Fruit fly (Drosophila melanogaster): Measurements from ENCODE around the gene CG14397.

CG14397 gene

dm6 chr2L:21141714-21142500 is 50.9 kb downstream of the CG14397 start, which contains the start of gene Dap160 (continued):
- peak; percentile 80 for TF ChIP-seq CG4617 (GFP tag; optimal IDR thresholded peaks at IDR 0.05; ENCODE audit: borderline replicate concordance)
- TF ChIP-seq CG34376 (GFP tag; optimal IDR thresholded peaks at IDR 0.05) = peak; percentile 51
- TF ChIP-seq Optix (GFP tag; IDR thresholded peaks at IDR 0.05) = no peak
- peak; percentile 86 for TF ChIP-seq CG6791 (GFP tag; IDR thresholded peaks at IDR 0.05; ENCODE audit: partially characterized antibody)
- no peak for TF ChIP-seq kni (GFP tag; optimal IDR thresholded peaks at IDR 0.05)
- peak; percentile 8 for TF ChIP-seq B-H2 (GFP tag; optimal IDR thresholded peaks at IDR 0.05)
- TF ChIP-seq seq (GFP tag; IDR thresholded peaks at IDR 0.05) = peak; percentile 29; the same call in 1 of the 2 replicates
- TF ChIP-seq CG2889 (GFP tag; IDR thresholded peaks at IDR 0.05) = no peak
- peak; percentile 67 for TF ChIP-seq nerfin-2 (GFP tag; IDR thresholded peaks at IDR 0.05; ENCODE audit: partially characterized antibody)
- peak; percentile 85 for TF ChIP-seq amos (GFP tag; IDR thresholded peaks at IDR 0.05; ENCODE audit: partially characterized antibody)
- peak; percentile 96 for TF ChIP-seq CG3163 (GFP tag; optimal IDR thresholded peaks at IDR 0.05)
- TF ChIP-seq CG10267 (tag; optimal IDR thresholded peaks at IDR 0.05) = peak; percentile 89
- peak; percentile 28; the same call in 1 of the 2 replicates for TF ChIP-seq CG2129 (GFP tag; IDR thresholded peaks at IDR 0.05; ENCODE audit: partially characterized antibody)
- TF ChIP-seq HHEX (GFP tag; optimal IDR thresholded peaks at IDR 0.05) = no peak
- peak; percentile 3 for TF ChIP-seq lbe (GFP tag; optimal IDR thresholded peaks at IDR 0.05)
- TF ChIP-seq sna (GFP tag; IDR thresholded peaks at IDR 0.05; ENCODE audit: partially characterized antibody) = peak; percentile 33; the same call in 1 of the 2 replicates
- peak; percentile 48; the same call in 1 of the 3 replicates for TF ChIP-seq CG14860 (GFP tag; IDR thresholded peaks at IDR 0.05; ENCODE audit: partially characterized antibody)
- no peak for TF ChIP-seq Atf-2 (GFP tag; optimal IDR thresholded peaks at IDR 0.05)
- no peak for TF ChIP-seq CG1233 (GFP tag; optimal IDR thresholded peaks at IDR 0.05)
- TF ChIP-seq CG4282 (GFP tag; optimal IDR thresholded peaks at IDR 0.05) = no peak
- no peak for TF ChIP-seq tio (GFP tag; optimal IDR thresholded peaks at IDR 0.05)
- peak; percentile 92 for TF ChIP-seq Myb (GFP tag; optimal IDR thresholded peaks at IDR 0.05)
- no peak for TF ChIP-seq zf30C (GFP tag; optimal IDR thresholded peaks at IDR 0.05)
- peak; percentile 26 for TF ChIP-seq CG8290 (GFP tag; optimal IDR thresholded peaks at IDR 0.05)
- TF ChIP-seq CG8290 (tag; optimal IDR thresholded peaks at IDR 0.05) = no peak
- peak; percentile 59; the same call in 1 of the 2 replicates for TF ChIP-seq sob (GFP tag; IDR thresholded peaks at IDR 0.05)
- TF ChIP-seq CG11398 (GFP tag; optimal IDR thresholded peaks at IDR 0.05) = no peak
- no peak for TF ChIP-seq ewg (GFP tag; optimal IDR thresholded peaks at IDR 0.05)
- TF ChIP-seq CG15514 (GFP tag; optimal IDR thresholded peaks at IDR 0.05) = peak; percentile 82
- TF ChIP-seq CG17829 (tag; optimal IDR thresholded peaks at IDR 0.05) = no peak
- TF ChIP-seq gsb (GFP tag; IDR thresholded peaks at IDR 0.05) = no peak
- TF ChIP-seq Bgb (GFP tag; IDR thresholded peaks at IDR 0.05; ENCODE audit: partially characterized antibody) = peak; percentile 78
- TF ChIP-seq CG2120 (GFP tag; optimal IDR thresholded peaks at IDR 0.05) = peak; percentile 51
- TF ChIP-seq CG10654 (GFP tag; optimal IDR thresholded peaks at IDR 0.05) = no peak
- peak; percentile 77 for TF ChIP-seq CG13287 (GFP tag; IDR thresholded peaks at IDR 0.05; ENCODE audit: partially characterized antibody)
- no peak for TF ChIP-seq Dad (GFP tag; optimal IDR thresholded peaks at IDR 0.05)
- peak; percentile 81 for TF ChIP-seq CG7963 (GFP tag; IDR thresholded peaks at IDR 0.05; ENCODE audit: partially characterized antibody)
- peak; percentile 68 for TF ChIP-seq knrl (GFP tag; IDR thresholded peaks at IDR 0.05; ENCODE audit: partially characterized antibody)
- no peak for TF ChIP-seq her (GFP tag; optimal IDR thresholded peaks at IDR 0.05)
- TF ChIP-seq unc-4 (GFP tag; IDR thresholded peaks at IDR 0.05; ENCODE audit: partially characterized antibody) = peak; percentile 68
- TF ChIP-seq E2f2 (GFP tag; IDR thresholded peaks at IDR 0.05) = peak; percentile 60
- TF ChIP-seq gsb-n (tag; optimal IDR thresholded peaks at IDR 0.05) = no peak
- peak; percentile 17 for TF ChIP-seq Xbp1 (GFP tag; optimal IDR thresholded peaks at IDR 0.05)
- TF ChIP-seq CG3995 (GFP tag; optimal IDR thresholded peaks at IDR 0.05) = peak; percentile 93
- TF ChIP-seq sima (GFP tag; optimal IDR thresholded peaks at IDR 0.05) = no peak
- no peak for TF ChIP-seq ash1 (GFP tag; optimal IDR thresholded peaks at IDR 0.05)
- TF ChIP-seq Ets97D (GFP tag; optimal IDR thresholded peaks at IDR 0.05) = peak; percentile 29
- TF ChIP-seq CG16813 (GFP tag; IDR thresholded peaks at IDR 0.05; ENCODE audit: partially characterized antibody) = peak; percentile 71

Measured in whole organism, embryonic.